Fruit fly (Drosophila melanogaster): ENCODE data around the gene Abp1.
A peak's percentile ranks its signal among the peaks of the same experiment; 100 is the strongest.

Abp1 gene

dm6 chr3L:13476566-13477452 is 9.3 kb downstream of the Abp1 start (continued):
- peak; percentile 80 for TF ChIP-seq Chrac-16 (GFP tag; optimal IDR thresholded peaks at IDR 0.05)
- 0 out of 2 replicates have a peak, but pooled peaks have one; percentile 19 for TF ChIP-seq CG10959 (GFP tag; IDR thresholded peaks at IDR 0.05)

dm6 chr3L:13476070-13476469 is 10.0 kb downstream of the Abp1 start:
- TF ChIP-seq gsb (GFP tag; IDR thresholded peaks at IDR 0.05) (no peak), CG9932 (GFP tag; IDR thresholded peaks at IDR 0.05) (no peak), CG34224 (GFP tag; IDR thresholded peaks at IDR 0.05; ENCODE audit: partially characterized antibody) (no peak), lmd (GFP tag; IDR thresholded peaks at IDR 0.05) (no peak; the same call in 1 of the 2 replicates), CG9876 (GFP tag; optimal IDR thresholded peaks at IDR 0.05) (no peak), pnt (GFP tag; optimal IDR thresholded peaks at IDR 0.05) (no peak), CG13287 (GFP tag; IDR thresholded peaks at IDR 0.05; ENCODE audit: partially characterized antibody) (no peak), Usf (GFP tag; optimal IDR thresholded peaks at IDR 0.05) (no peak), sisA (GFP tag; IDR thresholded peaks at IDR 0.05) (no peak), unc-4 (GFP tag; IDR thresholded peaks at IDR 0.05; ENCODE audit: partially characterized antibody) (no peak), CG12391 (tag; optimal IDR thresholded peaks at IDR 0.05) (no peak), CG6854 (GFP tag; optimal IDR thresholded peaks at IDR 0.05) (no peak), Camta (GFP tag; optimal IDR thresholded peaks at IDR 0.05) (no peak), Lpt (GFP tag; optimal IDR thresholded peaks at IDR 0.05) (no peak), CG12071 (GFP tag; optimal IDR thresholded peaks at IDR 0.05) (no peak), dmrt99B (tag; optimal IDR thresholded peaks at IDR 0.05) (peak; percentile 25), CG2199 (GFP tag; IDR thresholded peaks at IDR 0.05) (no peak), CG14860 (GFP tag; IDR thresholded peaks at IDR 0.05; ENCODE audit: partially characterized antibody) (no peak), Max (GFP tag; optimal IDR thresholded peaks at IDR 0.05) (no peak), ERR (GFP tag; optimal IDR thresholded peaks at IDR 0.05) (no peak), esg (GFP tag; conservative IDR thresholded peaks at IDR 0.05) (0 out of 2 replicates have a peak, but pooled peaks have one; percentile 10), CG9817 (tag; optimal IDR thresholded peaks at IDR 0.05) (no peak), ssp (GFP tag; IDR thresholded peaks at IDR 0.05) (no peak), Pdp1 (GFP tag; optimal IDR thresholded peaks at IDR 0.05) (no peak), CTCF (GFP tag; optimal IDR thresholded peaks at IDR 0.05) (no peak), Asciz (GFP tag; optimal IDR thresholded peaks at IDR 0.05) (no peak), dpn (GFP tag; optimal IDR thresholded peaks at IDR 0.05) (no peak), Ptx1 (GFP tag; IDR thresholded peaks at IDR 0.05) (peak; percentile 34; the same call in 1 of the 2 replicates), CG18476 (GFP tag; optimal IDR thresholded peaks at IDR 0.05) (no peak), Adf1 (GFP tag; IDR thresholded peaks at IDR 0.05) (no peak), yki (optimal IDR thresholded peaks at IDR 0.05) (no peak), CG10147 (GFP tag; optimal IDR thresholded peaks at IDR 0.05) (peak; percentile 11), CG30403 (GFP tag; optimal IDR thresholded peaks at IDR 0.05) (no peak), CG4282 (GFP tag; optimal IDR thresholded peaks at IDR 0.05) (no peak), pfk (GFP tag; optimal IDR thresholded peaks at IDR 0.05) (no peak), bab2 (GFP tag; optimal IDR thresholded peaks at IDR 0.05) (no peak), CG4360 (GFP tag; IDR thresholded peaks at IDR 0.05) (no peak), Nf-YA (GFP tag; IDR thresholded peaks at IDR 0.05) (no peak), Blimp-1 (GFP tag; optimal IDR thresholded peaks at IDR 0.05) (peak; percentile 14), kni (GFP tag; optimal IDR thresholded peaks at IDR 0.05) (no peak), CG32532 (GFP tag; IDR thresholded peaks at IDR 0.05) (no peak; the same call in 1 of the 2 replicates), scrt (GFP tag; optimal IDR thresholded peaks at IDR 0.05) (no peak), CG4328 (GFP tag; optimal IDR thresholded peaks at IDR 0.05) (no peak), Sox102F (GFP tag; optimal IDR thresholded peaks at IDR 0.05) (no peak), knrl (GFP tag; IDR thresholded peaks at IDR 0.05; ENCODE audit: partially characterized antibody) (no peak), nmo (GFP tag; optimal IDR thresholded peaks at IDR 0.05) (peak; percentile 43)

Data from whole organism, embryonic.